Fruit fly (Drosophila melanogaster) whole organism, embryonic: Measurements from ENCODE around the gene CG10508.

ENCODE experiments used
- CG11093 ChIP-seq: fragments of 200-800 bp; sonication (Bioruptor generic); IDR thresholded peaks from 3 replicates; pipeline ENCODE4 v1.3.6; 2022; ENCODE audit warnings: missing biosample characterization, missing genetic modification characterization
- CG11247 ChIP-seq: fragments of 200-800 bp; sonication (Bioruptor generic); IDR thresholded peaks from 2 replicates; pipeline ENCODE4 v1.3.6; 2022; ENCODE audit warnings: missing biosample characterization, missing genetic modification characterization
- CG11456 ChIP-seq: fragments of 200-800 bp; sonication (Bioruptor generic); IDR thresholded peaks from 3 replicates; pipeline ENCODE4 v1.3.6; 2022; ENCODE audit warnings: missing biosample characterization, missing genetic modification characterization
- CG11696 ChIP-seq: fragments of 200-800 bp; sonication (Bioruptor generic); IDR thresholded peaks from 2 replicates; pipeline ENCODE4 v1.3.6; 2022; ENCODE audit warnings: missing biosample characterization, missing genetic modification characterization
- CG12219 ChIP-seq: fragments of 200-800 bp; sonication (Bioruptor generic); optimal IDR thresholded peaks from 3 replicates; lab custom pipeline; 2018; ENCODE audit warnings: missing biosample characterization, mild to moderate bottlenecking, missing genetic modification characterization
- CG13287 ChIP-seq: fragments of 200-800 bp; sonication (Bioruptor generic); IDR thresholded peaks from 2 replicates; pipeline ENCODE4 v1.3.6; 2022; ENCODE audit warnings: missing biosample characterization, missing genetic modification characterization; ENCODE audit not compliant: partially characterized antibody
- CG15073 ChIP-seq: fragments of 200-800 bp; sonication (Bioruptor generic); optimal IDR thresholded peaks from 2 replicates; lab custom pipeline; 2016; ENCODE audit warnings: missing biosample characterization, missing genetic modification characterization
- CG1529 ChIP-seq: fragments of 200-800 bp; sonication (Bioruptor generic); optimal IDR thresholded peaks from 3 replicates; lab custom pipeline; 2018; ENCODE audit warnings: missing biosample characterization, missing genetic modification characterization
- CG1602 ChIP-seq: fragments of 200-800 bp; sonication (Bioruptor generic); optimal IDR thresholded peaks from 3 replicates; lab custom pipeline; 2016; ENCODE audit warnings: missing biosample characterization, missing genetic modification characterization
- CG17829 ChIP-seq: fragments of 200-800 bp; optimal IDR thresholded peaks from 2 replicates; lab custom pipeline; 2019; ENCODE audit warnings: missing biosample characterization, mild to moderate bottlenecking, missing genetic modification characterization, moderate library complexity
- CG17912 ChIP-seq: fragments of 200-800 bp; sonication (Bioruptor generic); optimal IDR thresholded peaks from 2 replicates; lab custom pipeline; 2018; ENCODE audit warnings: missing biosample characterization, mild to moderate bottlenecking, missing genetic modification characterization
- CG18599 ChIP-seq: fragments of 200-800 bp; sonication (Bioruptor generic); optimal IDR thresholded peaks from 3 replicates; lab custom pipeline; 2017; ENCODE audit warnings: missing biosample characterization, missing genetic modification characterization, mild to moderate bottlenecking, moderate library complexity, missing genetic modification reagents
- CG2889 ChIP-seq: fragments of 200-800 bp; sonication (Bioruptor generic); IDR thresholded peaks from 3 replicates; pipeline ENCODE4 v1.3.6; 2022; ENCODE audit warnings: missing biosample characterization, missing genetic modification characterization
- CG32532 ChIP-seq: fragments of 200-800 bp; sonication (Bioruptor generic); IDR thresholded peaks from 2 replicates; pipeline ENCODE4 v1.3.6; 2022; ENCODE audit warnings: missing biosample characterization, missing genetic modification characterization
- CG34224 ChIP-seq: fragments of 200-800 bp; sonication (Bioruptor generic); IDR thresholded peaks from 3 replicates; pipeline ENCODE4 v1.3.6; 2022; ENCODE audit warnings: missing biosample characterization, missing genetic modification characterization; ENCODE audit not compliant: partially characterized antibody
- CG4282 ChIP-seq: fragments of 200-800 bp; sonication (Bioruptor generic); optimal IDR thresholded peaks from 2 replicates; lab custom pipeline; 2016; ENCODE audit warnings: missing biosample characterization, missing genetic modification characterization
- CG4360 ChIP-seq: fragments of 200-800 bp; sonication (Bioruptor generic); IDR thresholded peaks from 2 replicates; pipeline ENCODE4 v1.3.6; 2022; ENCODE audit warnings: missing biosample characterization, missing genetic modification characterization
- CG6683 ChIP-seq: fragments of 200-800 bp; sonication (Bioruptor generic); optimal IDR thresholded peaks from 2 replicates; lab custom pipeline; 2017; ENCODE audit warnings: missing biosample characterization, mild to moderate bottlenecking, missing genetic modification characterization, missing genetic modification reagents
- Fer2 ChIP-seq: fragments of 200-800 bp; sonication (Bioruptor generic); optimal IDR thresholded peaks from 2 replicates; lab custom pipeline; 2018; ENCODE audit warnings: missing biosample characterization, mild to moderate bottlenecking, missing genetic modification characterization, moderate library complexity
- GATAe ChIP-seq: fragments of 200-800 bp; sonication (Bioruptor generic); conservative IDR thresholded peaks from 2 replicates; pipeline ENCODE4 v1.3.6; 2022; ENCODE audit warnings: missing biosample characterization, missing genetic modification characterization
- HLH3B ChIP-seq: fragments of 200-800 bp; sonication (Bioruptor generic); IDR thresholded peaks from 2 replicates; pipeline ENCODE4 v1.3.6; 2022; ENCODE audit warnings: missing biosample characterization, missing genetic modification characterization
- Med ChIP-seq: fragments of 200-800 bp; sonication (Bioruptor generic); peaks from one replicate; lab custom pipeline; 2016; ENCODE audit warnings: missing biosample characterization, missing genetic modification characterization, mild to moderate bottlenecking, inconsistent platforms, moderate library complexity
- Mrtf ChIP-seq: fragments of 200-800 bp; sonication (Bioruptor generic); IDR thresholded peaks from 3 replicates; pipeline ENCODE4 v1.3.6; 2022; ENCODE audit warnings: missing biosample characterization, missing genetic modification characterization
- NC2α ChIP-seq: fragments of 200-800 bp; sonication (Bioruptor generic); optimal IDR thresholded peaks from 2 replicates; lab custom pipeline; 2016; ENCODE audit warnings: missing biosample characterization, missing genetic modification characterization
- Nf-YB ChIP-seq: fragments of 200-800 bp; sonication (Bioruptor generic); optimal IDR thresholded peaks from 3 replicates; lab custom pipeline; 2019; ENCODE audit warnings: missing biosample characterization, mild to moderate bottlenecking, missing genetic modification characterization, moderate library complexity
- Trl ChIP-seq, 3 experiments: fragments of >200 bp in 2 of 3; fragments of 200-800 bp in 1 of 3; sonication (Bioruptor generic) in 1 of 3; optimal IDR thresholded peaks; 2 replicates in 1 of 3; 3 replicates in 2 of 3; lab custom pipeline; 2016 to 2017; ENCODE audit warnings: missing biosample characterization in 1 of 3, missing genetic modification characterization in 1 of 3
- Xrp1 ChIP-seq: fragments of 200-800 bp; sonication (Bioruptor generic); IDR thresholded peaks from 2 replicates; pipeline ENCODE4 v1.3.6; 2022; ENCODE audit warnings: missing biosample characterization, missing genetic modification characterization
- al ChIP-seq: fragments of 200-800 bp; sonication (Bioruptor generic); IDR thresholded peaks from 2 replicates; pipeline ENCODE4 v1.3.6; 2022; ENCODE audit warnings: missing biosample characterization, missing genetic modification characterization
- ash1 ChIP-seq: fragments of 200-800 bp; sonication (Bioruptor generic); optimal IDR thresholded peaks from 2 replicates; lab custom pipeline; 2018; ENCODE audit warnings: missing biosample characterization, mild to moderate bottlenecking, missing genetic modification characterization
- chn ChIP-seq: fragments of 200-800 bp; sonication (Bioruptor generic); optimal IDR thresholded peaks from 2 replicates; lab custom pipeline; 2016; ENCODE audit warnings: missing biosample characterization, missing genetic modification characterization
- corto ChIP-seq: fragments of 200-800 bp; sonication (Bioruptor generic); optimal IDR thresholded peaks from 2 replicates; lab custom pipeline; 2016; ENCODE audit warnings: missing biosample characterization, mild to moderate bottlenecking, missing genetic modification characterization, moderate library complexity
- croc ChIP-seq: fragments of 200-800 bp; sonication (Bioruptor generic); conservative IDR thresholded peaks from 3 replicates; pipeline ENCODE4 v1.3.6; 2022; ENCODE audit warnings: missing biosample characterization, missing genetic modification characterization
- dati ChIP-seq: fragments of 200-800 bp; sonication (Bioruptor generic); IDR thresholded peaks from 2 replicates; pipeline ENCODE4 v1.3.6; 2022; ENCODE audit warnings: missing biosample characterization, missing genetic modification characterization
- en ChIP-seq: fragments of 200-800 bp; sonication (Bioruptor generic); optimal IDR thresholded peaks from 2 replicates; lab custom pipeline; 2016; ENCODE audit warnings: missing biosample characterization, missing genetic modification characterization
- gcm2 ChIP-seq: fragments of 200-800 bp; sonication (Bioruptor generic); optimal IDR thresholded peaks from 2 replicates; lab custom pipeline; 2016; ENCODE audit warnings: missing biosample characterization, missing genetic modification characterization
- hbn ChIP-seq: fragments of 200-800 bp; sonication (Bioruptor generic); IDR thresholded peaks from 2 replicates; pipeline ENCODE4 v1.3.6; 2022; ENCODE audit warnings: missing biosample characterization, missing genetic modification characterization; ENCODE audit not compliant: partially characterized antibody
- klu ChIP-seq: fragments of 200-800 bp; sonication (Bioruptor generic); IDR thresholded peaks from 2 replicates; pipeline ENCODE4 v1.3.6; 2022; ENCODE audit warnings: missing biosample characterization, missing genetic modification characterization
- luna ChIP-seq: fragments of 200-800 bp; sonication (Bioruptor generic); optimal IDR thresholded peaks from 2 replicates; lab custom pipeline; 2016; ENCODE audit warnings: missing biosample characterization, missing genetic modification characterization
- mirr ChIP-seq: fragments of 200-800 bp; sonication (Bioruptor generic); optimal IDR thresholded peaks from 3 replicates; lab custom pipeline; 2018; ENCODE audit warnings: missing biosample characterization, mild to moderate bottlenecking, missing genetic modification characterization
- nerfin-1 ChIP-seq: fragments of 200-800 bp; sonication (Bioruptor generic); optimal IDR thresholded peaks from 3 replicates; lab custom pipeline; 2019; ENCODE audit warnings: missing biosample characterization, mild to moderate bottlenecking, missing genetic modification characterization, moderate library complexity
- onecut ChIP-seq: fragments of 200-800 bp; sonication (Bioruptor generic); IDR thresholded peaks from 2 replicates; pipeline ENCODE4 v1.3.6; 2022; ENCODE audit warnings: missing biosample characterization, missing genetic modification characterization
- phol ChIP-seq: fragments of 200-800 bp; sonication (Bioruptor generic); optimal IDR thresholded peaks from 3 replicates; lab custom pipeline; 2018; ENCODE audit warnings: missing biosample characterization, mild to moderate bottlenecking, missing genetic modification characterization, moderate library complexity
- prd ChIP-seq, 3 experiments: fragments of >200 bp in 2 of 3; fragments of 200-800 bp in 1 of 3; sonication (Bioruptor generic) in 1 of 3; optimal IDR thresholded peaks in 2 of 3; IDR thresholded peaks in 1 of 3; 2 replicates in 2 of 3; 3 replicates in 1 of 3; pipeline versions ENCODE4 v1.3.6 to Lab custom; 2017 to 2022; ENCODE audit warnings: missing biosample characterization in 1 of 3, missing genetic modification characterization in 1 of 3
- slou ChIP-seq: fragments of 200-800 bp; sonication (Bioruptor generic); optimal IDR thresholded peaks from 3 replicates; lab custom pipeline; 2016; ENCODE audit warnings: missing biosample characterization, missing genetic modification characterization
- sqz ChIP-seq: fragments of 200-800 bp; sonication (Bioruptor generic); optimal IDR thresholded peaks from 3 replicates; lab custom pipeline; 2018; ENCODE audit warnings: missing biosample characterization, mild to moderate bottlenecking, missing genetic modification characterization
- ssp ChIP-seq: fragments of 200-800 bp; sonication (Bioruptor generic); IDR thresholded peaks from 2 replicates; pipeline ENCODE4 v1.3.6; 2022; ENCODE audit warnings: missing biosample characterization, missing genetic modification characterization
- tin ChIP-seq: fragments of 200-800 bp; sonication (Bioruptor generic); optimal IDR thresholded peaks from 3 replicates; lab custom pipeline; 2016; ENCODE audit warnings: missing biosample characterization, missing genetic modification characterization
- trh ChIP-seq: fragments of 200-800 bp; sonication (Bioruptor generic); optimal IDR thresholded peaks from 2 replicates; lab custom pipeline; 2016; ENCODE audit warnings: missing biosample characterization, missing genetic modification characterization
- z ChIP-seq: fragments of 200-800 bp; sonication (Bioruptor generic); IDR thresholded peaks from 3 replicates; pipeline ENCODE4 v1.3.6; 2022; ENCODE audit warnings: missing biosample characterization, missing genetic modification characterization

Gene CG10508

DNA sequence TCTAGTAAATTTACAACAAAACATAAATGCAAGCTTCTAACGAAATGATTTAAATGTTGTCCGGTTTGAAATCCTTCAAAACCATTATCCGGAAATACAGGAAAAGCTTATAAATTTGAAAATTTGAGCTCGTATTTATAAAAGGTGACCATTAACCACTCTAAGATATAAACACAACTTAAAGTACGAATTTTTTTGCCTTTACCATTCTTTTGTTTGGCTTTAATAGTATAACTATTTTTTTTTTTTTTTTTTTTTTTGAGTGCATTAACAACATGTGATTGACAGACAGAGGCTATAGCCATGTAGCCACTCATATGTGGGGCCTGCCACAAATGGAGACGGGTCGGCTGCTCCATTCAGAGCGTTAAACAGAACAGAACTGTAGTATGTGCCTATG lies 33.4 kb downstream of the CG10508 start (continued):
- TF ChIP-seq CG1529 (GFP tag; lab: Kevin White, UChicago) (no peak), CG11456 (no peak), CG34224 (no peak)

DNA sequence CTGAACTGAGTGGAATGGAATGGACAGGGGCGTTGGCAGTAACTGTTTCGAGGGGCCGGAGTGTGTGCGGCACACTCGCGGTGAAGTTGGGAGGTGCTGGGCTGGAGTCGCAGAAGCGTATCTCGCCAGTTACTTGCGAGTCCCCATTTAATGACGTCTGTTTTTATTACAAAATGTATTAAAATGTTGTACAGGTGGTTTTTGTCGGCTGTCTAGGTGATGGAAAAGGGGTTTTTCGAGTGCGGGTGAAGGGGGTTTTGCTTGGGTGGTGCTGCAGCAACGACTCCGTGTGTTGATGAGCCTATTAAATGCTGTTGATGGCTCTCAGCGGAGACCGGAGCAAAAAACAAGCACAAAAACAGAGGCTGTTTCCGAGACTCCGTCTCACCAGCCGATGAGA lies 41.4 kb downstream of the CG10508 start:
- TF ChIP-seq CG11093 (GFP tag; lab: Robert Waterston, UW) (no peak), klu (GFP tag; lab: Robert Waterston, UW) (no peak), sqz (no peak), slou (GFP tag; lab: Kevin White, UChicago) (no peak), al (GFP tag; lab: Robert Waterston, UW) (no peak), CG4282 (no peak), CG2889 (GFP tag; lab: Robert Waterston, UW) (0 out of 3 replicates have a peak, but pooled peaks have one; percentile 22), ash1 (GFP tag; lab: Kevin White, UChicago) (no peak), CG11696 (GFP tag; lab: Robert Waterston, UW) (peak; percentile 83), gcm2 (GFP tag; lab: Kevin White, UChicago) (no peak), CG1602 (no peak), Xrp1 (peak; percentile 46; the same call in 1 of the 2 replicates), nerfin-1 (tag; lab: Kevin White, UChicago) (no peak), Med (GFP tag; lab: Kevin White, UChicago) (peak; percentile 84), NC2α (no peak), mirr (no peak), Nf-YB (GFP tag; lab: Kevin White, UChicago) (no peak), tin (GFP tag; lab: Kevin White, UChicago) (peak; percentile 31), CG13287 (no peak), hbn (GFP tag; lab: Robert Waterston, UW) (no peak), corto (GFP tag; lab: Kevin White, UChicago) (no peak), CG34224 (no peak), Mrtf (0 out of 3 replicates have a peak, but pooled peaks have one; percentile 49), z (GFP tag; lab: Robert Waterston, UW) (peak; percentile 81; the same call in 2 of the 3 replicates), en (no peak), luna (GFP tag; lab: Kevin White, UChicago) (no peak), Fer2 (tag; lab: Kevin White, UChicago) (no peak), CG12219 (GFP tag; lab: Kevin White, UChicago) (no peak), onecut (GFP tag; lab: Robert Waterston, UW) (0 out of 2 replicates have a peak, but pooled peaks have one; percentile 7), CG11247 (GFP tag; lab: Robert Waterston, UW) (no peak; the same call in 1 of the 2 replicates), prd (optimal IDR thresholded peaks at IDR 0.05; lab: Kevin White, UChicago) (no peak), prd (GFP tag; IDR thresholded peaks at IDR 0.05; lab: Robert Waterston, UW) (peak; percentile 43; the same call in 1 of the 3 replicates), CG18599 (peak; percentile 20), phol (tag; lab: Kevin White, UChicago) (no peak), ssp (GFP tag; lab: Robert Waterston, UW) (0 out of 2 replicates have a peak, but pooled peaks have one; percentile 17), CG6683 (GFP tag; lab: Kevin White, UChicago) (no peak), CG4360 (GFP tag; lab: Robert Waterston, UW) (no peak), croc (no peak), GATAe (GFP tag; lab: Robert Waterston, UW) (no peak), CG15073 (no peak), CG17912 (GFP tag; lab: Kevin White, UChicago) (no peak), CG32532 (peak; percentile 42; the same call in 1 of the 2 replicates), dati (GFP tag; lab: Robert Waterston, UW) (no peak), HLH3B (no peak), Trl (optimal IDR thresholded peaks at IDR 0.05; lab: Kevin White, UChicago) (no peak), Trl (GFP tag; optimal IDR thresholded peaks at IDR 0.05; lab: Kevin White, UChicago) (no peak), chn (GFP tag; lab: Kevin White, UChicago) (no peak), trh (no peak), CG17829 (tag; lab: Kevin White, UChicago) (no peak)
